Fruit fly (Drosophila melanogaster) whole organism, embryonic: Measurements from ENCODE around the gene Doc2.

Experiments
- Blimp-1 ChIP-seq: fragments of 200-800 bp; sonication (Bioruptor generic); optimal IDR thresholded peaks from 3 replicates; lab custom pipeline; 2018; ENCODE audit warnings: missing biosample characterization, missing genetic modification characterization, mild to moderate bottlenecking, moderate library complexity, missing genetic modification reagents
- CG12104 ChIP-seq: fragments of 200-800 bp; sonication (Bioruptor generic); optimal IDR thresholded peaks from 3 replicates; lab custom pipeline; 2016; ENCODE audit warnings: missing biosample characterization, missing genetic modification characterization
- CG17829 ChIP-seq: fragments of 200-800 bp; optimal IDR thresholded peaks from 2 replicates; lab custom pipeline; 2019; ENCODE audit warnings: missing biosample characterization, mild to moderate bottlenecking, missing genetic modification characterization, moderate library complexity
- CG2712 ChIP-seq: fragments of 200-800 bp; optimal IDR thresholded peaks from 3 replicates; lab custom pipeline; 2019; ENCODE audit warnings: missing biosample characterization, mild to moderate bottlenecking, missing genetic modification characterization, moderate library complexity
- CG32532 ChIP-seq: fragments of 200-800 bp; sonication (Bioruptor generic); IDR thresholded peaks from 2 replicates; pipeline ENCODE4 v1.3.6; 2022; ENCODE audit warnings: missing biosample characterization, missing genetic modification characterization
- CG32767 ChIP-seq: fragments of 200-800 bp; sonication (Bioruptor generic); IDR thresholded peaks from 2 replicates; pipeline ENCODE4 v1.3.6; 2022; ENCODE audit warnings: missing biosample characterization, missing genetic modification characterization
- repo ChIP-seq: fragments of 200-800 bp; sonication (Bioruptor generic); optimal IDR thresholded peaks from 2 replicates; lab custom pipeline; 2016; ENCODE audit warnings: missing biosample characterization, missing genetic modification characterization
- slp2 ChIP-seq: fragments of 200-800 bp; sonication (Bioruptor generic); optimal IDR thresholded peaks from 2 replicates; lab custom pipeline; 2016; ENCODE audit warnings: missing biosample characterization, missing genetic modification characterization

DNA sequence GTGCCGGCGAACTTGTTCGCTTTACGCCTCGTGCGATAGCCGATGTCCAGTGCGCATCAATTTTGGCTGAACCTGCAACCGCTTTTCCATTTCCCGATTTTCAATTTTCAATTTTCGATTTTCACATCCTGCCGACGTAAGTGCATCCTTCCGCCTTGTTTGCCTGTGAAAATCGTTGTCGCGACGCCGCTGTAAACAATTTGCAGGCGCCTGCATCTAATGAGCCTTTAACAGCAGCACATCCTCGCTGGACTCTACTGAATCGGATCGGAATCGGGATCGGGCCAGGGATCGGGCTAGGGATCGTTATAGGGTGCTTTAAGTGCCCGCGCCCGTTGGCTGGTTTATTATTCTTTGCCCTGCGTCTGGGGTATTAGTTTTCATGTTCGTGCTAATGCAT is 1.6 kb downstream of the Doc2 start:
- no peak for TF ChIP-seq CG2712 (tag; lab: Kevin White, UChicago)
- no peak for TF ChIP-seq Blimp-1 (GFP tag; lab: Kevin White, UChicago)
- TF ChIP-seq slp2, result no peak
- no peak for TF ChIP-seq CG32767
- TF ChIP-seq CG32532 (GFP tag; lab: Robert Waterston, UW), result no peak
- TF ChIP-seq CG12104, result no peak
- no peak for TF ChIP-seq repo (GFP tag; lab: Kevin White, UChicago)
- TF ChIP-seq CG17829 (tag; lab: Kevin White, UChicago), result no peak
